Worm (Caenorhabditis elegans) whole organism, L1 larva: ENCODE data around the gene F46B6.12.

Source experiments
- C16A3.4 ChIP-seq: fragments of 150-350 bp; optimal IDR thresholded peaks from 2 replicates; lab custom pipeline; 2014; ENCODE audit warnings: missing biosample characterization, missing genetic modification characterization
- F16B12.6 ChIP-seq: fragments of 150-350 bp; optimal IDR thresholded peaks from 2 replicates; lab custom pipeline; 2014; ENCODE audit warnings: missing biosample characterization, missing genetic modification characterization
- ceh-8 ChIP-seq: fragments of 200-800 bp; sonication (Bioruptor generic); optimal IDR thresholded peaks from 2 replicates; lab custom pipeline; 2018; ENCODE audit warnings: mild to moderate bottlenecking, missing genetic modification characterization, moderate library complexity, missing compliant biosample characterization
- ceh-90 ChIP-seq: sonication (generic microtip); optimal IDR thresholded peaks from 2 replicates; lab custom pipeline; 2016; ENCODE audit warnings: missing genetic modification characterization, missing compliant biosample characterization
- ces-1 ChIP-seq: fragments of 150-350 bp; optimal IDR thresholded peaks from 2 replicates; lab custom pipeline; 2014; ENCODE audit warnings: missing biosample characterization, missing genetic modification reagents, missing genetic modification characterization
- dsc-1 ChIP-seq: sonication (generic microtip); optimal IDR thresholded peaks from 2 replicates; lab custom pipeline; 2016; ENCODE audit warnings: mild to moderate bottlenecking, missing genetic modification characterization, missing compliant biosample characterization
- efl-1 ChIP-seq, 4 experiments: fragments of 150-350 bp; optimal IDR thresholded peaks in 3 of 4; peaks in 1 of 4; 1 replicate in 1 of 4; 2 replicates in 3 of 4; lab custom pipeline; 2014; ENCODE audit warnings: missing biosample characterization in 2 of 4, missing genetic modification characterization in 2 of 4, missing genetic modification reagents in 2 of 4
- efl-3 ChIP-seq: fragments of 200-800 bp; sonication (Bioruptor generic); optimal IDR thresholded peaks from 2 replicates; lab custom pipeline; 2018; ENCODE audit warnings: mild to moderate bottlenecking, missing genetic modification characterization, missing compliant biosample characterization
- egl-13 ChIP-seq: sonication (generic microtip); optimal IDR thresholded peaks from 2 replicates; lab custom pipeline; 2016; ENCODE audit warnings: missing genotype, missing genetic modification reagents, missing genetic modification characterization, missing compliant biosample characterization
- egl-27 ChIP-seq, 2 experiments: fragments of 150-350 bp in 1 of 2; sonication (generic microtip); optimal IDR thresholded peaks; 3 replicates each; lab custom pipeline; 2017 to 2018; ENCODE audit warnings: missing biosample characterization in 2 of 2, missing genetic modification characterization in 2 of 2, missing genetic modification reagents in 2 of 2
- elt-3 ChIP-seq, 6 experiments: fragments of 150-350 bp in 1 of 6; sonication (generic microtip); optimal IDR thresholded peaks; 2 replicates each; lab custom pipeline; 2017 to 2018; ENCODE audit warnings: missing biosample characterization in 6 of 6, missing genetic modification characterization in 6 of 6, inconsistent platforms in 1 of 6
- fkh-10 ChIP-seq: sonication (generic microtip); optimal IDR thresholded peaks from 2 replicates; lab custom pipeline; 2017; ENCODE audit warnings: missing biosample characterization, missing genetic modification reagents, missing genetic modification characterization
- fkh-4 ChIP-seq: sonication (generic microtip); optimal IDR thresholded peaks from 2 replicates; lab custom pipeline; 2016; ENCODE audit warnings: missing compliant biosample characterization, missing genetic modification characterization, borderline replicate concordance
- fkh-8 ChIP-seq: sonication (generic microtip); optimal IDR thresholded peaks from 2 replicates; lab custom pipeline; 2016; ENCODE audit warnings: mild to moderate bottlenecking, missing genetic modification characterization, missing compliant biosample characterization
- hlh-4 ChIP-seq: sonication (generic microtip); optimal IDR thresholded peaks from 2 replicates; lab custom pipeline; 2016; ENCODE audit warnings: mild to moderate bottlenecking, missing genetic modification characterization, missing compliant biosample characterization
- irx-1 ChIP-seq: sonication (generic microtip); optimal IDR thresholded peaks from 2 replicates; lab custom pipeline; 2016; ENCODE audit warnings: missing genetic modification characterization, missing compliant biosample characterization
- jun-1 ChIP-seq: fragments of 150-350 bp; optimal IDR thresholded peaks from 2 replicates; lab custom pipeline; 2014; ENCODE audit warnings: missing biosample characterization, missing genetic modification reagents, missing genetic modification characterization
- lin-15B ChIP-seq: fragments of 150-350 bp; sonication (generic microtip); optimal IDR thresholded peaks from 3 replicates; lab custom pipeline; 2014; ENCODE audit warnings: missing biosample characterization, missing genetic modification characterization
- lin-39 ChIP-seq: fragments of 150-350 bp; optimal IDR thresholded peaks from 2 replicates; lab custom pipeline; 2014; ENCODE audit warnings: missing biosample characterization, missing genetic modification reagents, missing genetic modification characterization
- lir-3 ChIP-seq: sonication (generic microtip); optimal IDR thresholded peaks from 2 replicates; lab custom pipeline; 2016; ENCODE audit warnings: mild to moderate bottlenecking, missing genetic modification characterization, moderate library complexity, missing compliant biosample characterization; ENCODE audit not compliant: poor library complexity
- lsy-2 ChIP-seq, 2 experiments: fragments of 150-350 bp; optimal IDR thresholded peaks; 2 replicates each; lab custom pipeline; 2014; ENCODE audit warnings: missing biosample characterization in 2 of 2, missing genetic modification characterization in 2 of 2
- mab-9 ChIP-seq: fragments of 200-800 bp; sonication (Bioruptor generic); IDR thresholded peaks from 2 replicates; pipeline ENCODE4 v1.3.6; 2022; ENCODE audit warnings: missing genetic modification reagents, missing genetic modification characterization, missing compliant biosample characterization
- mef-2 ChIP-seq: fragments of 150-350 bp; optimal IDR thresholded peaks from 2 replicates; lab custom pipeline; 2014; ENCODE audit warnings: missing biosample characterization, missing genetic modification characterization
- nhr-237 ChIP-seq: fragments of 150-350 bp; optimal IDR thresholded peaks from 2 replicates; lab custom pipeline; 2014; ENCODE audit warnings: missing biosample characterization, missing genetic modification characterization
- nhr-28 ChIP-seq: fragments of 150-350 bp; optimal IDR thresholded peaks from 2 replicates; lab custom pipeline; 2014; ENCODE audit warnings: missing biosample characterization, missing genetic modification characterization
- nhr-47 ChIP-seq: sonication (generic microtip); optimal IDR thresholded peaks from 2 replicates; lab custom pipeline; 2016; ENCODE audit warnings: mild to moderate bottlenecking, missing genetic modification characterization, moderate library complexity, missing compliant biosample characterization
- snpc-4 ChIP-seq: fragments of 150-350 bp; optimal IDR thresholded peaks from 2 replicates; lab custom pipeline; 2014; ENCODE audit warnings: missing biosample characterization, missing genetic modification characterization
- sup-37 ChIP-seq: fragments of 200-800 bp; sonication (Bioruptor generic); optimal IDR thresholded peaks from 2 replicates; lab custom pipeline; 2018; ENCODE audit warnings: mild to moderate bottlenecking, missing genetic modification characterization, missing compliant biosample characterization
- tbx-2 ChIP-seq: sonication (generic microtip); optimal IDR thresholded peaks from 2 replicates; lab custom pipeline; 2016; ENCODE audit warnings: missing genetic modification characterization, missing compliant biosample characterization
- unc-130 ChIP-seq: fragments of 150-350 bp; optimal IDR thresholded peaks from 2 replicates; lab custom pipeline; 2017; ENCODE audit warnings: missing biosample characterization, missing genetic modification characterization, inconsistent platforms
- unc-86 ChIP-seq: sonication (generic microtip); optimal IDR thresholded peaks from 2 replicates; lab custom pipeline; 2016; ENCODE audit warnings: missing genetic modification characterization, missing compliant biosample characterization
- unc-98 ChIP-seq: fragments of 200-800 bp; sonication (Bioruptor generic); IDR thresholded peaks from 2 replicates; pipeline ENCODE4 v1.3.6; 2022; ENCODE audit warnings: missing genetic modification characterization, missing compliant biosample characterization
- zag-1 ChIP-seq: fragments of 150-350 bp; optimal IDR thresholded peaks from 2 replicates; lab custom pipeline; 2014; ENCODE audit warnings: missing biosample characterization, missing genetic modification characterization
- zip-4 ChIP-seq: fragments of 200-800 bp; sonication (Bioruptor generic); optimal IDR thresholded peaks from 2 replicates; lab custom pipeline; 2018; ENCODE audit warnings: mild to moderate bottlenecking, missing genetic modification characterization, moderate library complexity, missing compliant biosample characterization
- ztf-4 ChIP-seq: fragments of 150-350 bp; optimal IDR thresholded peaks from 2 replicates; lab custom pipeline; 2014; ENCODE audit warnings: missing biosample characterization, missing genetic modification characterization

Gene F46B6.12

ce11 chrV:9803176-9803575 lies 27.5 kb upstream of the F46B6.12 start, which contains the start of gene sru-39:
Gene sru-39 (plus strand): TSS chrV:9803476.
- TF ChIP-seq efl-1 (optimal IDR thresholded peaks at IDR 0.05; lab: Kevin White, UChicago): no peak
- peak in 1 of 2 experiments; percentile 72 for TF ChIP-seq efl-1 (GFP tag; optimal IDR thresholded peaks at IDR 0.05 in 1 of 2; lab: Kevin White, UChicago)
- no peak for TF ChIP-seq mef-2 (tag; lab: Kevin White, UChicago)

ce11 chrV:9801965-9802364 lies 26.3 kb upstream of the F46B6.12 start, which contains the start of gene F46B6.10:
Gene F46B6.10 (minus strand): TSS chrV:9802065.
- TF ChIP-seq unc-98 (GFP tag; lab: Robert Waterston, UW): no peak
- no peak for TF ChIP-seq zag-1 (tag; lab: Kevin White, UChicago)
- no peak for TF ChIP-seq lin-15B
- TF ChIP-seq efl-3: no peak
- no peak for TF ChIP-seq nhr-237 (tag; lab: Kevin White, UChicago)
- TF ChIP-seq unc-86: no peak
- no peak for TF ChIP-seq irx-1 (tag; lab: Kevin White, UChicago)
- TF ChIP-seq fkh-8: no peak
- TF ChIP-seq tbx-2 (tag; lab: Kevin White, UChicago): no peak
- no peak for TF ChIP-seq ceh-90 (tag; lab: Kevin White, UChicago)
- no peak for TF ChIP-seq nhr-28
- TF ChIP-seq sup-37 (GFP tag; lab: Kevin White, UChicago): no peak
- no peak for TF ChIP-seq ces-1 (GFP tag; lab: Kevin White, UChicago)
- TF ChIP-seq ztf-4 (tag; lab: Kevin White, UChicago): no peak
- TF ChIP-seq C16A3.4 (tag; lab: Kevin White, UChicago): no peak
- TF ChIP-seq lir-3 (tag; lab: Kevin White, UChicago): no peak
- no peak for TF ChIP-seq lsy-2 (tag; optimal IDR thresholded peaks at IDR 0.05; lab: Kevin White, UChicago)
- TF ChIP-seq, all 84 proteins: peak for 0

- no peak for TF ChIP-seq ceh-8 (GFP tag; lab: Kevin White, UChicago)
- no peak for TF ChIP-seq egl-27 (tag; optimal IDR thresholded peaks at IDR 0.05; lab: Kevin White, UChicago)
- TF ChIP-seq F16B12.6 (tag; lab: Kevin White, UChicago): no peak
- no peak for TF ChIP-seq unc-130 (tag; lab: Kevin White, UChicago)
- no peak for TF ChIP-seq lin-15B
- TF ChIP-seq mab-9 (GFP tag; lab: Robert Waterston, UW): no peak
- TF ChIP-seq fkh-10 (GFP tag; lab: Kevin White, UChicago): no peak
- TF ChIP-seq lin-39 (tag; lab: Kevin White, UChicago): no peak
- TF ChIP-seq egl-13: no peak
- TF ChIP-seq unc-98 (GFP tag; lab: Robert Waterston, UW): no peak
These were observed 23.4 kb upstream of the F46B6.12 start, which contains the start of gene F46B6.13 for ce11 chrV:9799076-9799475. Gene F46B6.13 (minus strand): TSS chrV:9799176.

ce11 chrV:9798212-9798611 lies 22.6 kb upstream of the F46B6.12 start:
- TF ChIP-seq irx-1 (tag; lab: Kevin White, UChicago) (no peak), nhr-47 (tag; lab: Kevin White, UChicago) (no peak), snpc-4 (tag; lab: Kevin White, UChicago) (no peak), hlh-4 (tag; lab: Kevin White, UChicago) (no peak), fkh-4 (tag; lab: Kevin White, UChicago) (peak; percentile 34), lir-3 (tag; lab: Kevin White, UChicago) (no peak), efl-1 (optimal IDR thresholded peaks at IDR 0.05; lab: Kevin White, UChicago) (no peak), efl-1 (GFP tag; optimal IDR thresholded peaks at IDR 0.05 in 1 of 2; lab: Kevin White, UChicago) (peak in 1 of 2 experiments; percentile 51), jun-1 (tag; lab: Kevin White, UChicago) (no peak), elt-3 (tag; optimal IDR thresholded peaks at IDR 0.05; lab: Kevin White, UChicago) (no peak), dsc-1 (peak; percentile 87), tbx-2 (tag; lab: Kevin White, UChicago) (no peak), zip-4 (GFP tag; lab: Kevin White, UChicago) (no peak), ceh-90 (tag; lab: Kevin White, UChicago) (no peak)
